Worm (Caenorhabditis elegans): ENCODE results near the gene srj-50.

- TF ChIP-seq ceh-82 (tag; optimal IDR thresholded peaks at IDR 0.05) (no peak), fos-1 (tag; optimal IDR thresholded peaks at IDR 0.05) (no peak)
These were observed 25.1 kb downstream of the srj-50 start, which contains the start of gene srj-55 for ce11 chrV:2857842-2858241.

Measured in whole organism, L2 larva.